Fruit fly (Drosophila melanogaster) whole organism: ENCODE measurements around the gene firl.

Experiments
- Dll ChIP-seq: fragments of >200 bp; optimal IDR thresholded peaks from 2 replicates; lab custom pipeline; 2017
- pan ChIP-seq: fragments of >200 bp; optimal IDR thresholded peaks from 2 replicates; lab custom pipeline; 2017

DNA sequence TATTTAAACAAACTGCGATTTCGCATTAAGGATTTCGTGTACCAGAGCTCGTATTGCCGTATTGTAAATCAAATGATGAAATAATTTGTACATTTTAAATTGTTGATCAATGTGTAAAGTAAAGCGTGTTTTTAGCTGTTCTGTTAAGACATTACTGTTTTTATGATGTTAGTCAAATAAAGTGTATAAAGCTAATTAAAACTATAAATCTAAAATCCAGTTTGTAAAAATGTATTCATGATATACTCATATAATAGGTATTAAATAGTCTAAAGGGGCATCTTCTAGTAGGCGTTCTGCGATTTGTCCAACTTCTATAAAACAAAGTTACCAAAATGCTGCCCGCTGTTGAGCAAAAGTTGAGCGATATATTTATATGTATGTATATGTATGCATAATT, 32.7 kb downstream of the firl start, which contains the start of gene CG18788:
- TF ChIP-seq pan (lab: Kevin White, UChicago), result no peak
- TF ChIP-seq Dll, result no peak
